Worm (Caenorhabditis elegans) whole organism, L1 larva: ENCODE data around the gene nhr-115.

ENCODE experiments used
- ama-1 ChIP-seq: fragments of 150-350 bp; optimal IDR thresholded peaks from 2 replicates; lab custom pipeline; 2014
- ceh-82 ChIP-seq, 3 experiments: fragments of 150-350 bp in 1 of 3; sonication (generic microtip) in 2 of 3; optimal IDR thresholded peaks; 2 replicates each; lab custom pipeline; 2014 to 2017; ENCODE audit warnings: missing biosample characterization in 3 of 3, missing genetic modification characterization in 3 of 3

- TF ChIP-seq ceh-82 (tag; optimal IDR thresholded peaks at IDR 0.05; lab: Kevin White, UChicago) (peak in 1 of 3 experiments; percentile 26), ama-1 (lab: Kevin White, UChicago) (no peak)
Measured at ce11 chrV:2250126-2250590, 42.2 kb upstream of the nhr-115 start, which contains the start of gene cyp-33C7.
